Worm (Caenorhabditis elegans): ENCODE data around the gene srh-16.

The srh-16 gene

ce11 chrV:12291587-12291986 lies at the start of gene srh-16, which contains the start of gene srpa-68 (continued):
- TF ChIP-seq nhr-237 (tag; optimal IDR thresholded peaks at IDR 0.05) (peak; percentile 38), unc-86 (tag; optimal IDR thresholded peaks at IDR 0.05) (peak; percentile 87), ceh-90 (tag; optimal IDR thresholded peaks at IDR 0.05) (peak; percentile 42), ceh-82 (tag; optimal IDR thresholded peaks at IDR 0.05) (peak; percentile 91 to 93 (median 93)), pag-3 (tag; optimal IDR thresholded peaks at IDR 0.05; ENCODE audit: borderline replicate concordance, insufficient read depth) (no peak), skn-1 (tag; optimal IDR thresholded peaks at IDR 0.05) (peak; percentile 90), pqm-1 (tag; optimal IDR thresholded peaks at IDR 0.05) (no peak), sup-37 (GFP tag; optimal IDR thresholded peaks at IDR 0.05) (peak; percentile 89), grh-1 (GFP tag; IDR thresholded peaks at IDR 0.05) (peak; percentile 93), lin-35 (GFP tag; optimal IDR thresholded peaks at IDR 0.05) (peak; percentile 96 to 99), fkh-4 (tag; optimal IDR thresholded peaks at IDR 0.05; ENCODE audit: borderline replicate concordance) (peak; percentile 15), nhr-85 (tag) (peak; percentile 98), nhr-20 (tag; optimal IDR thresholded peaks at IDR 0.05) (peak; percentile 91), ztf-11 (tag; optimal IDR thresholded peaks at IDR 0.05) (peak; percentile 71 to 80), nhr-84 (tag; optimal IDR thresholded peaks at IDR 0.05) (no peak), unc-62 (GFP tag; optimal IDR thresholded peaks at IDR 0.05) (no peak), sptf-1 (tag; optimal IDR thresholded peaks at IDR 0.05) (no peak), mab-9 (GFP tag; IDR thresholded peaks at IDR 0.05) (peak; percentile 87), dpl-1 (GFP tag; optimal IDR thresholded peaks at IDR 0.05) (peak; percentile 98 to 99 (median 99)), nhr-76 (tag; optimal IDR thresholded peaks at IDR 0.05) (no peak), lin-15B (tag; optimal IDR thresholded peaks at IDR 0.05) (peak; percentile 70), sox-4 (tag; optimal IDR thresholded peaks at IDR 0.05) (peak; percentile 87), aly-2 (tag; optimal IDR thresholded peaks at IDR 0.05) (peak; percentile 82), ces-1 (GFP tag; optimal IDR thresholded peaks at IDR 0.05) (no peak), C34B4.2 (tag; optimal IDR thresholded peaks at IDR 0.05) (no peak), swsn-7 (tag; optimal IDR thresholded peaks at IDR 0.05) (peak; percentile 93), mdl-1 (tag; optimal IDR thresholded peaks at IDR 0.05) (peak in 1 of 2 experiments; percentile 77), dsc-1 (tag; optimal IDR thresholded peaks at IDR 0.05) (peak; percentile 94), ztf-4 (tag; optimal IDR thresholded peaks at IDR 0.05) (peak; percentile 59), tlp-1 (tag; optimal IDR thresholded peaks at IDR 0.05) (no peak), nhr-12 (tag; optimal IDR thresholded peaks at IDR 0.05) (no peak), vab-15 (tag; optimal IDR thresholded peaks at IDR 0.05) (no peak)

DNA sequence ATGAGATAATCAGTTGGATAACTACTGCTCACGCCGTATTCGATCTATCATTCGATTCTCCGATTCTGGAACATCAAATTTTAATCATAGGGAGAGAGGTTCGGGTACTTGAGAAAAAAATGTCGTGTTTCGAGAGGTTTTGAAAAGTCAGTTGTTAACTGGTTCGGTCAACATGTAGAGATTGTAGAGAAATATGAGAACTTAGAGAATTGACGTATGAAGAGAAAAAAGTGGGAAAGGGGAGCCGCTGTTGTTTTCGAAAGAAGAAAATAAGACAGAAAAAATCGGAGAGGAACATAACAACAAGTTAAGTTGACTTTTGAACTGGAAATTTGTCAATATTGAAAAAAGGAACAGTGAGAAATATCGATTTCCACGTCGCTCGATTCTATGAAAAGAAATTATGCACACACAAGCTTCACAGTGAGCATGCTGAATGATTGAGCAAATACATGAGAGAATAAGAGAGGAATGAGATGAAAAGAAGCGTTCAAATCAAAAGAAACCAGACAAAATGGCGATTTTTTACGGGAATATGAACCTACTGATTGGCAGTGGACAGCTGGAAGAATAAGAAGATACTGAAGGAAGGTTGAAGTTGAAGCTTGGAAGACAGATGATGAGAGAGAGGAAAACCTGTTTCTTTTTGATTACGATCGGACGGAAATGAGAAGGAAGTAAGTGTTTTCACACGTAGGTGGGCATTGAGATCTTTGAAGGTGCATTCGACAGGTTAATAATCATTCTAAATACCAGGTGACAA lies 46.5 kb upstream of the srh-16 start, which contains the start of the genes T04H1.13, slfl-5 and rad-50:
T04H1.13 (minus strand) TSS at position 51 of the 763 bp plus-strand sequence.
slfl-5 (minus strand) TSS at position 65 of the 763 bp plus-strand sequence.
rad-50 (plus strand) TSS at position 667 of the 763 bp plus-strand sequence.
- TF ChIP-seq unc-98 (GFP tag; IDR thresholded peaks at IDR 0.05): no peak
- TF ChIP-seq C16A3.4 (tag; optimal IDR thresholded peaks at IDR 0.05): no peak
- TF ChIP-seq aly-2 (tag; optimal IDR thresholded peaks at IDR 0.05): no peak
- no peak for TF ChIP-seq C04F5.9 (tag; optimal IDR thresholded peaks at IDR 0.05)
- no peak for TF ChIP-seq nhr-20 (tag; optimal IDR thresholded peaks at IDR 0.05)
- TF ChIP-seq nhr-19 (GFP tag; conservative IDR thresholded peaks at IDR 0.05): no peak
- TF ChIP-seq nhr-237 (tag; optimal IDR thresholded peaks at IDR 0.05): no peak
- TF ChIP-seq snu-23 (GFP tag; optimal IDR thresholded peaks at IDR 0.05): no peak
- no peak for TF ChIP-seq tlp-1 (tag; optimal IDR thresholded peaks at IDR 0.05)
- no peak for TF ChIP-seq alr-1 (tag; optimal IDR thresholded peaks at IDR 0.05; ENCODE audit: borderline replicate concordance)
- TF ChIP-seq fkh-4 (tag; optimal IDR thresholded peaks at IDR 0.05; ENCODE audit: borderline replicate concordance): no peak
- no peak for TF ChIP-seq lin-35 (GFP tag; optimal IDR thresholded peaks at IDR 0.05)
- TF ChIP-seq hlh-17 (GFP tag; optimal IDR thresholded peaks at IDR 0.05; ENCODE audit: borderline replicate concordance): no peak
- TF ChIP-seq ceh-90 (tag; optimal IDR thresholded peaks at IDR 0.05): no peak
- TF ChIP-seq dsc-1 (tag; optimal IDR thresholded peaks at IDR 0.05): no peak
- TF ChIP-seq nhr-90 (tag; optimal IDR thresholded peaks at IDR 0.05; ENCODE audit: poor library complexity): no peak
- TF ChIP-seq mdl-1 (tag; optimal IDR thresholded peaks at IDR 0.05): no peak
- no peak for TF ChIP-seq efl-3 (GFP tag; optimal IDR thresholded peaks at IDR 0.05)
- TF ChIP-seq grh-1 (GFP tag; IDR thresholded peaks at IDR 0.05): no peak
- no peak for TF ChIP-seq pqm-1 (tag; optimal IDR thresholded peaks at IDR 0.05)
- TF ChIP-seq blmp-1 (tag; optimal IDR thresholded peaks at IDR 0.05): peak; percentile 38
- TF ChIP-seq skn-1 (tag; optimal IDR thresholded peaks at IDR 0.05): no peak
- TF ChIP-seq fos-1 (tag; optimal IDR thresholded peaks at IDR 0.05): no peak
- TF ChIP-seq ces-1 (GFP tag; optimal IDR thresholded peaks at IDR 0.05): no peak
- TF ChIP-seq nhr-71 (tag; optimal IDR thresholded peaks at IDR 0.05): peak; percentile 36
- TF ChIP-seq nhr-77 (tag; optimal IDR thresholded peaks at IDR 0.05): no peak
- TF ChIP-seq hpl-2 (GFP tag; optimal IDR thresholded peaks at IDR 0.05): no peak
- no peak for TF ChIP-seq pag-3 (tag; optimal IDR thresholded peaks at IDR 0.05; ENCODE audit: borderline replicate concordance, insufficient read depth)
- no peak for TF ChIP-seq lin-39 (tag; optimal IDR thresholded peaks at IDR 0.05)
- TF ChIP-seq unc-30 (tag; optimal IDR thresholded peaks at IDR 0.05): no peak
- no peak for TF ChIP-seq fkh-8 (tag; optimal IDR thresholded peaks at IDR 0.05)

Measured in whole organism, L1 larva.